Worm (Caenorhabditis elegans) whole organism, L4/young adult: ENCODE measurements around the gene F53H2.1.

Experiments
- W03F9.2 ChIP-seq: fragments of 150-350 bp; optimal IDR thresholded peaks from 2 replicates; lab custom pipeline; 2014; ENCODE audit warnings: missing biosample characterization, missing genetic modification characterization
- dao-5 ChIP-seq: sonication (generic microtip); optimal IDR thresholded peaks from 2 replicates; lab custom pipeline; 2016; ENCODE audit warnings: missing genotype, missing genetic modification characterization, moderate library complexity, missing compliant biosample characterization
- him-1 ChIP-seq: sonication (generic microtip); optimal IDR thresholded peaks from 2 replicates; lab custom pipeline; 2016; ENCODE audit warnings: missing genotype, missing genetic modification reagents, missing genetic modification characterization, missing compliant biosample characterization

The F53H2.1 gene

ce11 chrV:20419643-20420042 is 32.1 kb downstream of the F53H2.1 start:
- no peak for TF ChIP-seq W03F9.2 (tag; lab: Kevin White, UChicago)
- TF ChIP-seq him-1 (tag; lab: Kevin White, UChicago) = no peak
- TF ChIP-seq dao-5 (tag; lab: Kevin White, UChicago) = no peak

- no peak for TF ChIP-seq him-1 (tag; lab: Kevin White, UChicago)
- no peak for TF ChIP-seq W03F9.2 (tag; lab: Kevin White, UChicago)
- TF ChIP-seq dao-5 (tag; lab: Kevin White, UChicago) = no peak
Observed at ce11 chrV:20422738-20423137, 35.2 kb downstream of the F53H2.1 start.

- TF ChIP-seq dao-5 (tag; lab: Kevin White, UChicago) = no peak
- no peak for TF ChIP-seq W03F9.2 (tag; lab: Kevin White, UChicago)
- TF ChIP-seq him-1 (tag; lab: Kevin White, UChicago) = no peak
Observed at ce11 chrV:20423428-20423827, 35.9 kb downstream of the F53H2.1 start.

- peak; percentile 37 for TF ChIP-seq W03F9.2 (tag; lab: Kevin White, UChicago)
- TF ChIP-seq him-1 (tag; lab: Kevin White, UChicago) = no peak
- no peak for TF ChIP-seq dao-5 (tag; lab: Kevin White, UChicago)
Observed at ce11 chrV:20424229-20425182, 37.0 kb downstream of the F53H2.1 start.

- TF ChIP-seq dao-5 (tag; lab: Kevin White, UChicago) (no peak), him-1 (tag; lab: Kevin White, UChicago) (no peak), W03F9.2 (tag; lab: Kevin White, UChicago) (no peak)
Observed at ce11 chrV:20425183-20425400, 37.6 kb downstream of the F53H2.1 start, which contains the start of the genes fce-2 and F48F5.8. fce-2 (plus strand) TSS chrV:20425301. F48F5.8 (plus strand) TSS chrV:20425342.
